Worm (Caenorhabditis elegans) whole organism, L4 larva: ENCODE data around the gene T10G3.8.

ENCODE experiments used
- T26A8.4 ChIP-seq: fragments of 200-800 bp; sonication (Bioruptor generic); IDR thresholded peaks from 2 replicates; pipeline ENCODE4 v1.3.6; 2022; ENCODE audit warnings: missing genetic modification characterization, missing compliant biosample characterization
- ama-1 ChIP-seq: fragments of 150-350 bp; optimal IDR thresholded peaks from 2 replicates; lab custom pipeline; 2014; ENCODE audit warnings: inconsistent platforms, mixed read lengths
- egl-27 ChIP-seq: sonication (generic microtip); optimal IDR thresholded peaks from 3 replicates; lab custom pipeline; 2017; ENCODE audit warnings: missing biosample characterization, missing genetic modification reagents, missing genetic modification characterization
- fos-1 ChIP-seq: fragments of 150-350 bp; optimal IDR thresholded peaks from 2 replicates; lab custom pipeline; 2014; ENCODE audit warnings: missing biosample characterization, missing genetic modification characterization
- gei-8 ChIP-seq: fragments of 200-800 bp; sonication (Bioruptor generic); optimal IDR thresholded peaks from 2 replicates; lab custom pipeline; 2018; ENCODE audit warnings: mild to moderate bottlenecking, missing genetic modification characterization, missing compliant biosample characterization
- jun-1 ChIP-seq: fragments of 150-350 bp; optimal IDR thresholded peaks from 2 replicates; lab custom pipeline; 2014; ENCODE audit warnings: missing biosample characterization, missing genetic modification reagents, missing genetic modification characterization
- lin-39 ChIP-seq: fragments of 150-350 bp; optimal IDR thresholded peaks from 2 replicates; lab custom pipeline; 2014; ENCODE audit warnings: missing biosample characterization, missing genetic modification reagents, missing genetic modification characterization
- nhr-28 ChIP-seq: fragments of 150-350 bp; optimal IDR thresholded peaks from 2 replicates; lab custom pipeline; 2014; ENCODE audit warnings: missing biosample characterization, missing genetic modification characterization
- nhr-76 ChIP-seq: fragments of 150-350 bp; optimal IDR thresholded peaks from 2 replicates; lab custom pipeline; 2014; ENCODE audit warnings: missing biosample characterization, missing genetic modification characterization
- set-16 ChIP-seq: fragments of 200-800 bp; sonication (Bioruptor generic); IDR thresholded peaks from 2 replicates; pipeline ENCODE4 v1.3.6; 2022; ENCODE audit warnings: missing genetic modification reagents, missing genetic modification characterization, missing compliant biosample characterization
- ztf-11 ChIP-seq: fragments of 150-350 bp; optimal IDR thresholded peaks from 2 replicates; lab custom pipeline; 2014; ENCODE audit warnings: missing biosample characterization, missing genetic modification characterization

DNA sequence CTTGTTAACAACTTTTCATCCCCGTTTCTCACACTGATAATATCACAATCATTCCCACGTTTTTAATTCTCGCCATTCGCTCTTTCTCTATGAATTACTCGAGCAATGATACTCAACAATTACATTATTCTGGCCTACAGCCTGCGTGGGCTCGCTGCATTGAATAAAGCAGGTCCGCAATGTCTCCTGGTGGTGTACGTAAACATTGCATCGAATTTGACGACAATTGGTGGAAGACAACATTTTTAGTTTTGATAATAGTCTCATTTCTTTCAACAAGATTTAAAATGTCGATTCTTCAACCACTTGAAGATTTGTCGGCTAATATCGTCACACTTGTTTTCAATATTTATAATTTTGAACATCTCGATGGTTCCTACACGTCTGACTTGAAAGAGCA lies 16.9 kb downstream of the T10G3.8 start, which contains the start of gene bath-39:
- TF ChIP-seq egl-27 (tag; lab: Kevin White, UChicago) (no peak), nhr-76 (tag; lab: Kevin White, UChicago) (no peak), gei-8 (GFP tag; lab: Kevin White, UChicago) (no peak), jun-1 (no peak), fos-1 (tag; lab: Kevin White, UChicago) (no peak), ztf-11 (tag; lab: Kevin White, UChicago) (no peak), set-16 (GFP tag; lab: Robert Waterston, UW) (no peak), lin-39 (tag; lab: Kevin White, UChicago) (no peak), T26A8.4 (GFP tag; lab: Robert Waterston, UW) (no peak), nhr-28 (tag; lab: Kevin White, UChicago) (no peak), ama-1 (lab: Kevin White, UChicago) (no peak)
